Worm (Caenorhabditis elegans) whole organism, late embryonic: ENCODE results near the gene sup-12.

Source experiments
- ama-1 ChIP-seq: fragments of 150-350 bp; optimal IDR thresholded peaks from 2 replicates; lab custom pipeline; 2014
- ceh-19 ChIP-seq: fragments of 200-800 bp; sonication (Bioruptor generic); optimal IDR thresholded peaks from 2 replicates; lab custom pipeline; 2018; ENCODE audit warnings: mild to moderate bottlenecking, missing genetic modification characterization, missing compliant biosample characterization
- ceh-34 ChIP-seq: sonication (generic microtip); optimal IDR thresholded peaks from 2 replicates; lab custom pipeline; 2016; ENCODE audit warnings: mild to moderate bottlenecking, missing genetic modification characterization, missing compliant biosample characterization
- ceh-9 ChIP-seq: sonication (generic microtip); optimal IDR thresholded peaks from 2 replicates; lab custom pipeline; 2016; ENCODE audit warnings: mild to moderate bottlenecking, missing genetic modification characterization, inconsistent platforms, missing compliant biosample characterization
- fax-1 ChIP-seq: sonication (generic microtip); optimal IDR thresholded peaks from 2 replicates; lab custom pipeline; 2016; ENCODE audit warnings: missing genotype, missing genetic modification characterization, missing compliant biosample characterization
- hlh-30 ChIP-seq: sonication (generic microtip); optimal IDR thresholded peaks from 2 replicates; lab custom pipeline; 2017; ENCODE audit warnings: antibody characterized with exemption, missing genetic modification characterization, missing compliant biosample characterization; ENCODE audit not compliant: insufficient read depth
- nfya-1 ChIP-seq: sonication (generic microtip); optimal IDR thresholded peaks from 2 replicates; lab custom pipeline; 2017; ENCODE audit warnings: missing genetic modification characterization, mild to moderate bottlenecking, missing compliant biosample characterization, antibody characterized with exemption, moderate library complexity
- nhr-11 ChIP-seq: fragments of 150-350 bp; optimal IDR thresholded peaks from 2 replicates; lab custom pipeline; 2014; ENCODE audit warnings: missing biosample characterization, missing genetic modification characterization
- pha-4 ChIP-seq: fragments of 150-350 bp; optimal IDR thresholded peaks from 2 replicates; lab custom pipeline; 2018; ENCODE audit warnings: missing biosample characterization, missing genetic modification reagents, missing genetic modification characterization
- rnt-1 ChIP-seq: sonication (generic microtip); optimal IDR thresholded peaks from 2 replicates; lab custom pipeline; 2016; ENCODE audit warnings: missing genetic modification characterization, missing compliant biosample characterization
- tbx-2 ChIP-seq: sonication (generic microtip); optimal IDR thresholded peaks from 2 replicates; lab custom pipeline; 2016; ENCODE audit warnings: missing genetic modification characterization, missing compliant biosample characterization
- unc-55 ChIP-seq: sonication (generic microtip); optimal IDR thresholded peaks from 2 replicates; lab custom pipeline; 2017; ENCODE audit warnings: missing biosample characterization, missing genetic modification reagents, missing genetic modification characterization
- ztf-16 ChIP-seq: sonication (generic microtip); optimal IDR thresholded peaks from 2 replicates; lab custom pipeline; 2017; ENCODE audit warnings: missing genetic modification characterization, missing compliant biosample characterization

- TF ChIP-seq hlh-30 (tag; lab: Kevin White, UChicago) (no peak), nfya-1 (tag; lab: Kevin White, UChicago) (no peak), rnt-1 (tag; lab: Kevin White, UChicago) (no peak), unc-55 (GFP tag; lab: Kevin White, UChicago) (no peak), ama-1 (lab: Kevin White, UChicago) (no peak), fax-1 (tag; lab: Kevin White, UChicago) (no peak), ceh-9 (tag; lab: Kevin White, UChicago) (no peak), ceh-34 (tag; lab: Kevin White, UChicago) (no peak), ztf-16 (tag; lab: Kevin White, UChicago) (no peak), pha-4 (tag; lab: Kevin White, UChicago) (no peak), tbx-2 (tag; lab: Kevin White, UChicago) (no peak), ceh-19 (GFP tag; lab: Kevin White, UChicago) (no peak), nhr-11 (tag; lab: Kevin White, UChicago) (no peak)
These were observed 16.8 kb upstream of the sup-12 start for ce11 chrX:3887595-3887994.
